Worm (Caenorhabditis elegans) whole organism, L2 larva: ENCODE data around the gene apc-11.

Experiments
- C34F6.9 ChIP-seq: fragments of 150-350 bp; optimal IDR thresholded peaks from 2 replicates; lab custom pipeline; 2014; ENCODE audit warnings: missing biosample characterization, missing genetic modification characterization
- F13H6.1 ChIP-seq: sonication (generic microtip); optimal IDR thresholded peaks from 2 replicates; lab custom pipeline; 2016; ENCODE audit warnings: missing genetic modification characterization, missing compliant biosample characterization
- R02D3.7 ChIP-seq: fragments of 150-350 bp; optimal IDR thresholded peaks from 2 replicates; lab custom pipeline; 2014; ENCODE audit warnings: missing biosample characterization, missing genetic modification characterization
- Y55F3AM.14 ChIP-seq: fragments of 200-800 bp; sonication (Bioruptor generic); optimal IDR thresholded peaks from 2 replicates; lab custom pipeline; 2018; ENCODE audit warnings: mild to moderate bottlenecking, missing genetic modification characterization, missing compliant biosample characterization
- ZK546.5 ChIP-seq: sonication (generic microtip); optimal IDR thresholded peaks from 2 replicates; lab custom pipeline; 2017; ENCODE audit warnings: missing biosample characterization, missing genetic modification characterization
- aly-2 ChIP-seq: fragments of 150-350 bp; optimal IDR thresholded peaks from 2 replicates; lab custom pipeline; 2014; ENCODE audit warnings: missing biosample characterization, missing genetic modification characterization
- ama-1 ChIP-seq: fragments of 150-350 bp; optimal IDR thresholded peaks from 2 replicates; lab custom pipeline; 2018; ENCODE audit warnings: inconsistent platforms
- blmp-1 ChIP-seq: sonication (generic microtip); optimal IDR thresholded peaks from 2 replicates; lab custom pipeline; 2017; ENCODE audit warnings: missing genetic modification characterization, mild to moderate bottlenecking, missing compliant biosample characterization, antibody characterized with exemption, moderate library complexity; ENCODE audit not compliant: insufficient read depth
- ceh-16 ChIP-seq: fragments of 150-350 bp; optimal IDR thresholded peaks from 2 replicates; lab custom pipeline; 2014; ENCODE audit warnings: missing biosample characterization, missing genetic modification characterization
- ceh-82 ChIP-seq: fragments of 150-350 bp; optimal IDR thresholded peaks from 2 replicates; lab custom pipeline; 2014; ENCODE audit warnings: missing biosample characterization, missing genetic modification characterization
- crh-2 ChIP-seq: sonication (generic microtip); optimal IDR thresholded peaks from 2 replicates; lab custom pipeline; 2017; ENCODE audit warnings: missing biosample characterization, missing genetic modification characterization
- dmd-4 ChIP-seq: sonication (generic microtip); optimal IDR thresholded peaks from 2 replicates; lab custom pipeline; 2017; ENCODE audit warnings: missing biosample characterization, missing genetic modification characterization
- egl-27 ChIP-seq: sonication (generic microtip); optimal IDR thresholded peaks from 3 replicates; lab custom pipeline; 2017; ENCODE audit warnings: missing biosample characterization, missing genetic modification reagents, missing genetic modification characterization
- elt-3 ChIP-seq: sonication (generic microtip); optimal IDR thresholded peaks from 2 replicates; lab custom pipeline; 2017; ENCODE audit warnings: missing biosample characterization, missing genetic modification characterization
- fos-1 ChIP-seq: fragments of 150-350 bp; optimal IDR thresholded peaks from 2 replicates; lab custom pipeline; 2014; ENCODE audit warnings: missing biosample characterization, missing genetic modification characterization
- gmeb-1 ChIP-seq: fragments of 150-350 bp; optimal IDR thresholded peaks from 2 replicates; lab custom pipeline; 2014; ENCODE audit warnings: missing biosample characterization, missing genetic modification characterization
- lin-11 ChIP-seq: fragments of 150-350 bp; sonication (generic microtip); optimal IDR thresholded peaks from 2 replicates; lab custom pipeline; 2014; ENCODE audit warnings: missing biosample characterization, missing genetic modification characterization, inconsistent platforms, mixed read lengths
- lin-13 ChIP-seq: fragments of 150-350 bp; optimal IDR thresholded peaks from 2 replicates; lab custom pipeline; 2014; ENCODE audit warnings: missing biosample characterization, missing genetic modification reagents, missing genetic modification characterization
- lsy-2 ChIP-seq, 2 experiments: fragments of 150-350 bp in 1 of 2; sonication (generic microtip) in 1 of 2; optimal IDR thresholded peaks; 2 replicates each; lab custom pipeline; 2014 to 2017; ENCODE audit warnings: missing biosample characterization in 2 of 2, missing genetic modification characterization in 2 of 2
- mab-5 ChIP-seq: fragments of 150-350 bp; optimal IDR thresholded peaks from 2 replicates; lab custom pipeline; 2014; ENCODE audit warnings: missing biosample characterization, missing genetic modification characterization
- mbf-1 ChIP-seq: sonication (generic microtip); optimal IDR thresholded peaks from 2 replicates; lab custom pipeline; 2017; ENCODE audit warnings: missing biosample characterization, missing genetic modification characterization
- nhr-10 ChIP-seq: sonication (generic microtip); optimal IDR thresholded peaks from 2 replicates; lab custom pipeline; 2017; ENCODE audit warnings: missing biosample characterization, missing genetic modification characterization
- nhr-11 ChIP-seq: fragments of 150-350 bp; optimal IDR thresholded peaks from 2 replicates; lab custom pipeline; 2014; ENCODE audit warnings: missing biosample characterization, missing genetic modification characterization
- nhr-12 ChIP-seq: fragments of 150-350 bp; optimal IDR thresholded peaks from 2 replicates; lab custom pipeline; 2014; ENCODE audit warnings: missing biosample characterization, missing genetic modification characterization
- nhr-129 ChIP-seq: fragments of 150-350 bp; optimal IDR thresholded peaks from 2 replicates; lab custom pipeline; 2014; ENCODE audit warnings: missing biosample characterization, missing genetic modification characterization
- nhr-21 ChIP-seq: fragments of 150-350 bp; optimal IDR thresholded peaks from 2 replicates; lab custom pipeline; 2014; ENCODE audit warnings: missing biosample characterization, missing genetic modification characterization
- nhr-25 ChIP-seq: fragments of 150-350 bp; sonication (generic microtip); optimal IDR thresholded peaks from 3 replicates; lab custom pipeline; 2014; ENCODE audit warnings: missing biosample characterization, missing genetic modification characterization
- nhr-6 ChIP-seq: fragments of 150-350 bp; optimal IDR thresholded peaks from 2 replicates; lab custom pipeline; 2014; ENCODE audit warnings: missing biosample characterization, missing genetic modification characterization
- nhr-77 ChIP-seq: fragments of 150-350 bp; optimal IDR thresholded peaks from 2 replicates; lab custom pipeline; 2014; ENCODE audit warnings: missing biosample characterization, missing genetic modification characterization
- peb-1 ChIP-seq: fragments of 150-350 bp; optimal IDR thresholded peaks from 2 replicates; lab custom pipeline; 2014; ENCODE audit warnings: missing biosample characterization, missing genetic modification characterization
- sem-4 ChIP-seq: fragments of 150-350 bp; optimal IDR thresholded peaks from 2 replicates; lab custom pipeline; 2014; ENCODE audit warnings: missing biosample characterization, missing genetic modification reagents, missing genetic modification characterization
- skn-1 ChIP-seq: sonication (generic microtip); optimal IDR thresholded peaks from 2 replicates; lab custom pipeline; 2017; ENCODE audit warnings: missing biosample characterization, missing genetic modification characterization
- sma-3 ChIP-seq: sonication (generic microtip); optimal IDR thresholded peaks from 2 replicates; lab custom pipeline; 2016; ENCODE audit warnings: missing genetic modification reagents, missing genetic modification characterization, missing compliant biosample characterization
- sma-9 ChIP-seq, 2 experiments: fragments of 150-350 bp in 1 of 2; sonication (generic microtip) in 1 of 2; optimal IDR thresholded peaks; 2 replicates each; lab custom pipeline; 2014 to 2016; ENCODE audit warnings: missing genetic modification characterization in 2 of 2, mild to moderate bottlenecking in 1 of 2, missing biosample characterization in 1 of 2, missing compliant biosample characterization in 1 of 2, missing genetic modification reagents in 1 of 2, moderate library complexity in 1 of 2
- snpc-4 ChIP-seq: fragments of 150-350 bp; optimal IDR thresholded peaks from 2 replicates; lab custom pipeline; 2014; ENCODE audit warnings: missing biosample characterization, missing genetic modification characterization
- unc-39 ChIP-seq: fragments of 150-350 bp; optimal IDR thresholded peaks from 2 replicates; lab custom pipeline; 2014; ENCODE audit warnings: missing biosample characterization, missing genetic modification characterization
- unc-55 ChIP-seq: fragments of 150-350 bp; sonication (generic microtip); optimal IDR thresholded peaks from 3 replicates; lab custom pipeline; 2014; ENCODE audit warnings: missing biosample characterization, missing genetic modification reagents, missing genetic modification characterization
- zag-1 ChIP-seq: fragments of 150-350 bp; optimal IDR thresholded peaks from 2 replicates; lab custom pipeline; 2014; ENCODE audit warnings: missing biosample characterization, missing genetic modification characterization
- ztf-1 ChIP-seq: fragments of 200-800 bp; sonication (Bioruptor generic); conservative IDR thresholded peaks from 2 replicates; pipeline ENCODE4 v1.3.6; 2022; ENCODE audit warnings: missing genetic modification characterization, missing compliant biosample characterization
- ztf-11 ChIP-seq: sonication (generic microtip); optimal IDR thresholded peaks from 2 replicates; lab custom pipeline; 2017; ENCODE audit warnings: missing biosample characterization, missing genetic modification characterization
- ztf-4 ChIP-seq: fragments of 150-350 bp; optimal IDR thresholded peaks from 2 replicates; lab custom pipeline; 2014; ENCODE audit warnings: missing biosample characterization, missing genetic modification characterization

apc-11 gene

ce11 chrIII:4578385-4578903 is 15.8 kb downstream of the apc-11 start, which contains the start of the genes sel-5 and wdr-48 (continued):
- TF ChIP-seq ceh-16 (tag; lab: Kevin White, UChicago) = no peak
- TF ChIP-seq gmeb-1 (tag; lab: Kevin White, UChicago) = peak; percentile 4
- TF ChIP-seq dmd-4 = no peak
- TF ChIP-seq lsy-2 (tag; optimal IDR thresholded peaks at IDR 0.05; lab: Kevin White, UChicago) = peak in 1 of 2 experiments; percentile 61
- no peak for TF ChIP-seq mbf-1 (tag; lab: Kevin White, UChicago)
- TF ChIP-seq, all 48 proteins: peak for 8

- TF ChIP-seq nhr-21 (tag; lab: Kevin White, UChicago) = peak; percentile 15
- peak; percentile 39 for TF ChIP-seq sem-4 (tag; lab: Kevin White, UChicago)
- TF ChIP-seq ztf-11 (tag; lab: Kevin White, UChicago) = no peak
- TF ChIP-seq nhr-77 (tag; lab: Kevin White, UChicago) = no peak
- TF ChIP-seq aly-2 = no peak
- peak; percentile 36 to 77 for TF ChIP-seq lsy-2 (tag; optimal IDR thresholded peaks at IDR 0.05; lab: Kevin White, UChicago)
- TF ChIP-seq R02D3.7 (tag; lab: Kevin White, UChicago) = no peak
- no peak for TF ChIP-seq egl-27 (tag; lab: Kevin White, UChicago)
- peak; percentile 75 for TF ChIP-seq Y55F3AM.14 (GFP tag; lab: Kevin White, UChicago)
- peak; percentile 33 for TF ChIP-seq fos-1 (tag; lab: Kevin White, UChicago)
- TF ChIP-seq sma-3 (GFP tag; lab: Kevin White, UChicago) = peak; percentile 78
- no peak for TF ChIP-seq unc-39 (tag; lab: Kevin White, UChicago)
- no peak for TF ChIP-seq mbf-1 (tag; lab: Kevin White, UChicago)
- TF ChIP-seq sma-9 (GFP tag; optimal IDR thresholded peaks at IDR 0.05; lab: Kevin White, UChicago) = peak; percentile 71
- TF ChIP-seq sma-9 (tag; optimal IDR thresholded peaks at IDR 0.05; lab: Kevin White, UChicago) = no peak
- no peak for TF ChIP-seq nhr-6 (tag; lab: Kevin White, UChicago)
- TF ChIP-seq nhr-129 (tag; lab: Kevin White, UChicago) = peak; percentile 42
- peak; percentile 56 for TF ChIP-seq nhr-25 (tag; lab: Kevin White, UChicago)
- no peak for TF ChIP-seq peb-1 (tag; lab: Kevin White, UChicago)
- TF ChIP-seq ceh-16 (tag; lab: Kevin White, UChicago) = no peak
- peak; percentile 83 for TF ChIP-seq unc-55
- TF ChIP-seq ztf-4 = peak; percentile 32
- TF ChIP-seq skn-1 (tag; lab: Kevin White, UChicago) = peak; percentile 48
- no peak for TF ChIP-seq nhr-11 (tag; lab: Kevin White, UChicago)
- peak; percentile 70 for TF ChIP-seq gmeb-1 (tag; lab: Kevin White, UChicago)
- TF ChIP-seq C34F6.9 (tag; lab: Kevin White, UChicago) = peak; percentile 78
- TF ChIP-seq F13H6.1 = peak; percentile 81
- TF ChIP-seq crh-2 (tag; lab: Kevin White, UChicago) = peak; percentile 21
- peak; percentile 74 for TF ChIP-seq lin-11 (tag; lab: Kevin White, UChicago)
- no peak for TF ChIP-seq nhr-10 (tag; lab: Kevin White, UChicago)
- no peak for TF ChIP-seq snpc-4 (tag; lab: Kevin White, UChicago)
- no peak for TF ChIP-seq elt-3 (tag; lab: Kevin White, UChicago)
- TF ChIP-seq ztf-1 (GFP tag; lab: Robert Waterston, UW) = no peak
- no peak for TF ChIP-seq nhr-12
- TF ChIP-seq zag-1 = peak; percentile 11
- no peak for TF ChIP-seq ZK546.5
- peak; percentile 69 for TF ChIP-seq lin-13 (GFP tag; lab: Kevin White, UChicago)
- peak; percentile 64 for TF ChIP-seq mab-5
Observed at ce11 chrIII:4568455-4568854, 25.8 kb downstream of the apc-11 start, which contains the start of gene idhg-1. TSS of gene idhg-1 (plus strand) at chrIII:4568797.

- TF ChIP-seq ama-1 (lab: Kevin White, UChicago) = no peak
- TF ChIP-seq F13H6.1 = no peak
- TF ChIP-seq crh-2 (tag; lab: Kevin White, UChicago) = no peak
- no peak for TF ChIP-seq dmd-4
- no peak for TF ChIP-seq ceh-82 (tag; lab: Kevin White, UChicago)
- no peak for TF ChIP-seq sem-4 (tag; lab: Kevin White, UChicago)
- no peak for TF ChIP-seq mab-5
- no peak for TF ChIP-seq blmp-1 (tag; lab: Kevin White, UChicago)
Observed at ce11 chrIII:4568030-4568429, 26.2 kb downstream of the apc-11 start, which contains the start of gene mlcd-1. TSS of gene mlcd-1 (minus strand) at chrIII:4568130.
